Worm (Caenorhabditis elegans) whole organism, L2 larva: ENCODE measurements around the gene str-18.

Experiments
- C34F6.9 ChIP-seq: fragments of 150-350 bp; optimal IDR thresholded peaks from 2 replicates; lab custom pipeline; 2014; ENCODE audit warnings: missing biosample characterization, missing genetic modification characterization
- F13H6.1 ChIP-seq: sonication (generic microtip); optimal IDR thresholded peaks from 2 replicates; lab custom pipeline; 2016; ENCODE audit warnings: missing genetic modification characterization, missing compliant biosample characterization
- R02D3.7 ChIP-seq: fragments of 150-350 bp; optimal IDR thresholded peaks from 2 replicates; lab custom pipeline; 2014; ENCODE audit warnings: missing biosample characterization, missing genetic modification characterization
- Y55F3AM.14 ChIP-seq: fragments of 200-800 bp; sonication (Bioruptor generic); optimal IDR thresholded peaks from 2 replicates; lab custom pipeline; 2018; ENCODE audit warnings: mild to moderate bottlenecking, missing genetic modification characterization, missing compliant biosample characterization
- ZK546.5 ChIP-seq: sonication (generic microtip); optimal IDR thresholded peaks from 2 replicates; lab custom pipeline; 2017; ENCODE audit warnings: missing biosample characterization, missing genetic modification characterization
- alr-1 ChIP-seq: fragments of 150-350 bp; optimal IDR thresholded peaks from 2 replicates; lab custom pipeline; 2014; ENCODE audit warnings: missing biosample characterization, missing genetic modification characterization
- blmp-1 ChIP-seq: sonication (generic microtip); optimal IDR thresholded peaks from 2 replicates; lab custom pipeline; 2017; ENCODE audit warnings: missing genetic modification characterization, mild to moderate bottlenecking, missing compliant biosample characterization, antibody characterized with exemption, moderate library complexity; ENCODE audit not compliant: insufficient read depth
- ceh-16 ChIP-seq: fragments of 150-350 bp; optimal IDR thresholded peaks from 2 replicates; lab custom pipeline; 2014; ENCODE audit warnings: missing biosample characterization, missing genetic modification characterization
- crh-2 ChIP-seq: sonication (generic microtip); optimal IDR thresholded peaks from 2 replicates; lab custom pipeline; 2017; ENCODE audit warnings: missing biosample characterization, missing genetic modification characterization
- dmd-4 ChIP-seq: sonication (generic microtip); optimal IDR thresholded peaks from 2 replicates; lab custom pipeline; 2017; ENCODE audit warnings: missing biosample characterization, missing genetic modification characterization
- elt-1 ChIP-seq: fragments of 150-350 bp; optimal IDR thresholded peaks from 2 replicates; lab custom pipeline; 2014; ENCODE audit warnings: missing biosample characterization, missing genetic modification characterization
- elt-3 ChIP-seq: sonication (generic microtip); optimal IDR thresholded peaks from 2 replicates; lab custom pipeline; 2017; ENCODE audit warnings: missing biosample characterization, missing genetic modification characterization
- gmeb-1 ChIP-seq: fragments of 150-350 bp; optimal IDR thresholded peaks from 2 replicates; lab custom pipeline; 2014; ENCODE audit warnings: missing biosample characterization, missing genetic modification characterization
- lin-11 ChIP-seq: fragments of 150-350 bp; sonication (generic microtip); optimal IDR thresholded peaks from 2 replicates; lab custom pipeline; 2014; ENCODE audit warnings: missing biosample characterization, missing genetic modification characterization, inconsistent platforms, mixed read lengths
- lin-39 ChIP-seq: fragments of 150-350 bp; optimal IDR thresholded peaks from 2 replicates; lab custom pipeline; 2014; ENCODE audit warnings: missing biosample characterization, missing genetic modification reagents, missing genetic modification characterization
- lsy-2 ChIP-seq, 2 experiments: fragments of 150-350 bp in 1 of 2; sonication (generic microtip) in 1 of 2; optimal IDR thresholded peaks; 2 replicates each; lab custom pipeline; 2014 to 2017; ENCODE audit warnings: missing biosample characterization in 2 of 2, missing genetic modification characterization in 2 of 2
- mbf-1 ChIP-seq: sonication (generic microtip); optimal IDR thresholded peaks from 2 replicates; lab custom pipeline; 2017; ENCODE audit warnings: missing biosample characterization, missing genetic modification characterization
- mdl-1 ChIP-seq, 2 experiments: fragments of 150-350 bp in 1 of 2; sonication (generic microtip) in 1 of 2; optimal IDR thresholded peaks; 2 replicates each; lab custom pipeline; 2017; ENCODE audit warnings: missing biosample characterization in 2 of 2, missing genetic modification characterization in 2 of 2
- nhr-10 ChIP-seq: sonication (generic microtip); optimal IDR thresholded peaks from 2 replicates; lab custom pipeline; 2017; ENCODE audit warnings: missing biosample characterization, missing genetic modification characterization
- nhr-11 ChIP-seq: fragments of 150-350 bp; optimal IDR thresholded peaks from 2 replicates; lab custom pipeline; 2014; ENCODE audit warnings: missing biosample characterization, missing genetic modification characterization
- nhr-12 ChIP-seq: fragments of 150-350 bp; optimal IDR thresholded peaks from 2 replicates; lab custom pipeline; 2014; ENCODE audit warnings: missing biosample characterization, missing genetic modification characterization
- nhr-129 ChIP-seq: fragments of 150-350 bp; optimal IDR thresholded peaks from 2 replicates; lab custom pipeline; 2014; ENCODE audit warnings: missing biosample characterization, missing genetic modification characterization
- nhr-21 ChIP-seq: fragments of 150-350 bp; optimal IDR thresholded peaks from 2 replicates; lab custom pipeline; 2014; ENCODE audit warnings: missing biosample characterization, missing genetic modification characterization
- nhr-23 ChIP-seq: fragments of 150-350 bp; optimal IDR thresholded peaks from 2 replicates; lab custom pipeline; 2014; ENCODE audit warnings: missing biosample characterization, missing genetic modification reagents, missing genetic modification characterization
- nhr-237 ChIP-seq: fragments of 150-350 bp; optimal IDR thresholded peaks from 2 replicates; lab custom pipeline; 2014; ENCODE audit warnings: missing biosample characterization, missing genetic modification characterization
- nhr-25 ChIP-seq: fragments of 150-350 bp; sonication (generic microtip); optimal IDR thresholded peaks from 3 replicates; lab custom pipeline; 2014; ENCODE audit warnings: missing biosample characterization, missing genetic modification characterization
- nhr-6 ChIP-seq: fragments of 150-350 bp; optimal IDR thresholded peaks from 2 replicates; lab custom pipeline; 2014; ENCODE audit warnings: missing biosample characterization, missing genetic modification characterization
- peb-1 ChIP-seq: fragments of 150-350 bp; optimal IDR thresholded peaks from 2 replicates; lab custom pipeline; 2014; ENCODE audit warnings: missing biosample characterization, missing genetic modification characterization
- skn-1 ChIP-seq: sonication (generic microtip); optimal IDR thresholded peaks from 2 replicates; lab custom pipeline; 2017; ENCODE audit warnings: missing biosample characterization, missing genetic modification characterization
- sma-3 ChIP-seq: sonication (generic microtip); optimal IDR thresholded peaks from 2 replicates; lab custom pipeline; 2016; ENCODE audit warnings: missing genetic modification reagents, missing genetic modification characterization, missing compliant biosample characterization
- sma-9 ChIP-seq, 2 experiments: fragments of 150-350 bp in 1 of 2; sonication (generic microtip) in 1 of 2; optimal IDR thresholded peaks; 2 replicates each; lab custom pipeline; 2014 to 2016; ENCODE audit warnings: missing genetic modification characterization in 2 of 2, mild to moderate bottlenecking in 1 of 2, missing biosample characterization in 1 of 2, missing compliant biosample characterization in 1 of 2, missing genetic modification reagents in 1 of 2, moderate library complexity in 1 of 2
- unc-39 ChIP-seq: fragments of 150-350 bp; optimal IDR thresholded peaks from 2 replicates; lab custom pipeline; 2014; ENCODE audit warnings: missing biosample characterization, missing genetic modification characterization
- unc-55 ChIP-seq: fragments of 150-350 bp; sonication (generic microtip); optimal IDR thresholded peaks from 3 replicates; lab custom pipeline; 2014; ENCODE audit warnings: missing biosample characterization, missing genetic modification reagents, missing genetic modification characterization
- unc-62 ChIP-seq: fragments of 150-350 bp; optimal IDR thresholded peaks from 2 replicates; lab custom pipeline; 2014; ENCODE audit warnings: missing biosample characterization, missing genetic modification reagents, missing genetic modification characterization
- zag-1 ChIP-seq: fragments of 150-350 bp; optimal IDR thresholded peaks from 2 replicates; lab custom pipeline; 2014; ENCODE audit warnings: missing biosample characterization, missing genetic modification characterization
- ztf-1 ChIP-seq: fragments of 200-800 bp; sonication (Bioruptor generic); conservative IDR thresholded peaks from 2 replicates; pipeline ENCODE4 v1.3.6; 2022; ENCODE audit warnings: missing genetic modification characterization, missing compliant biosample characterization
- ztf-11 ChIP-seq: sonication (generic microtip); optimal IDR thresholded peaks from 2 replicates; lab custom pipeline; 2017; ENCODE audit warnings: missing biosample characterization, missing genetic modification characterization

Gene str-18

DNA sequence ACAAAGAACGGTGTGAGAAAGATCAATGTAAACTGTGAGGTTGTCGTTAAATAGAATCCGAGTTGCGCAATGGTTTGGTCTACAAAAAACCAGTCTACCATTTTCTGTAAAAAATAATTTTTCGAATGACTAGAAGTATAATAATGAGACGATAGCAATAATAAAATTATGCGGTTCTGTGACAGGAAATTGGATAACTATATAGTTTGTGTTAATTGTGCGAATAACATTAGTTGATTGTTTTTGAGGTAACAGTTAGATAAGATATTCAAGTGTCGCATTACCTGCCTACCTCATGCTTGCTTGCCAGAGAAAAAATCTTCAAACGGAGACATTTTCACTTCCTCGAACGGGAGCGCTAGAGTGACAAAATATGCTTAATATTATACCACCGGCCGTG is at the start of gene str-18:
TSS of gene str-18 (minus strand) at position 101 of the 400 bp plus-strand sequence.
- TF ChIP-seq lin-11 (no peak), R02D3.7 (tag; lab: Kevin White, UChicago) (no peak), peb-1 (no peak), nhr-12 (no peak)
- TF ChIP-seq, all 48 proteins: peak for 0

DNA sequence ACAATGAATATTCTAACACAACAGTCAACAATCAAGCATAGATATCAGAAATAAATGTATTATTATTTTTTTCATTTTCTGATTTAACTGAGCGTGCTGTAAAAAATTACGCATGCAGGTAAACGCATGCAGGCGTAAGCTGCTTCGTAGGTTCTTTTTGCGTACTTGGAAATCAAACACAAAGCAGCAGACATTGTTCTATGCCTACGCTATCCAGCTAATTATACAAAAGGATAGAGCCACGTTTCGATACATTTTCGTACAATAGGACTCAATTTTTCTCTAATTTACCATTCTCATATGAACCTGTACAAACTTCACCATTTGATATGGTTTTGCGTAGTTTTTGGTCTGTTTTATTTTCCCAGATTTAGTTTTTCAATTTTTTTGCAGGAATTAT is 40.7 kb upstream of the str-18 start, which contains the start of gene T26E4.3:
TSS of gene T26E4.3 (plus strand) at position 301 of the 400 bp plus-strand sequence.
- TF ChIP-seq nhr-10 (no peak), gmeb-1 (tag; lab: Kevin White, UChicago) (no peak), nhr-23 (tag; lab: Kevin White, UChicago) (no peak), blmp-1 (tag; lab: Kevin White, UChicago) (no peak), nhr-12 (no peak), unc-55 (GFP tag; lab: Kevin White, UChicago) (no peak), dmd-4 (tag; lab: Kevin White, UChicago) (no peak), unc-62 (GFP tag; lab: Kevin White, UChicago) (no peak), elt-3 (tag; lab: Kevin White, UChicago) (no peak), ceh-16 (tag; lab: Kevin White, UChicago) (no peak), lsy-2 (tag; optimal IDR thresholded peaks at IDR 0.05; lab: Kevin White, UChicago) (no peak), ztf-1 (no peak), alr-1 (tag; lab: Kevin White, UChicago) (no peak), F13H6.1 (tag; lab: Kevin White, UChicago) (no peak), ztf-11 (tag; lab: Kevin White, UChicago) (no peak), nhr-6 (tag; lab: Kevin White, UChicago) (no peak), crh-2 (tag; lab: Kevin White, UChicago) (no peak), mdl-1 (tag; optimal IDR thresholded peaks at IDR 0.05; lab: Kevin White, UChicago) (no peak), nhr-11 (no peak)

DNA sequence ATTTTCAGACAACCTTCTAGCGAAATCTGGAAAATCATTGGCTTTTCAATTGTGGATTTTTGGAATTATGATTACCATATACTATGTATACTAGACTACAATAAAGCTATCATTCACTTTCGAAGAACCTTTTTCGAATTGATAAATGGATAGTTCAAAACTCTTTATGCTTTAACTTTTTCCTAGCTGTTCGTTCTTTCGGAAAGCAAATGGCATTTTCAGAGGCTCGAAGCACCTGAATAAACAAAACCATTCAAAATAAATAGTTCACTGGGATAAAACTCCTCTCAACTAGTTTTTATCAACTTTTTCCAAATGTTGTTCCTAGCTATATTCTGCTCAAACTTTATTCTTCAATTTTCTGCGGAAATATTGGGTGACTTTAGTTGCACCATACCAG is 39.3 kb upstream of the str-18 start, which contains the start of gene T26E4.2:
TSS of gene T26E4.2 (plus strand) at position 301 of the 400 bp plus-strand sequence.
- TF ChIP-seq nhr-6 (tag; lab: Kevin White, UChicago) (no peak), crh-2 (tag; lab: Kevin White, UChicago) (no peak), C34F6.9 (tag; lab: Kevin White, UChicago) (no peak), alr-1 (tag; lab: Kevin White, UChicago) (no peak), sma-3 (no peak), mbf-1 (tag; lab: Kevin White, UChicago) (no peak), zag-1 (no peak), gmeb-1 (tag; lab: Kevin White, UChicago) (no peak), nhr-23 (tag; lab: Kevin White, UChicago) (no peak), nhr-237 (tag; lab: Kevin White, UChicago) (no peak), elt-1 (no peak), mdl-1 (tag; optimal IDR thresholded peaks at IDR 0.05; lab: Kevin White, UChicago) (no peak), skn-1 (tag; lab: Kevin White, UChicago) (no peak), nhr-25 (tag; lab: Kevin White, UChicago) (no peak), ztf-1 (no peak), nhr-11 (no peak)

DNA sequence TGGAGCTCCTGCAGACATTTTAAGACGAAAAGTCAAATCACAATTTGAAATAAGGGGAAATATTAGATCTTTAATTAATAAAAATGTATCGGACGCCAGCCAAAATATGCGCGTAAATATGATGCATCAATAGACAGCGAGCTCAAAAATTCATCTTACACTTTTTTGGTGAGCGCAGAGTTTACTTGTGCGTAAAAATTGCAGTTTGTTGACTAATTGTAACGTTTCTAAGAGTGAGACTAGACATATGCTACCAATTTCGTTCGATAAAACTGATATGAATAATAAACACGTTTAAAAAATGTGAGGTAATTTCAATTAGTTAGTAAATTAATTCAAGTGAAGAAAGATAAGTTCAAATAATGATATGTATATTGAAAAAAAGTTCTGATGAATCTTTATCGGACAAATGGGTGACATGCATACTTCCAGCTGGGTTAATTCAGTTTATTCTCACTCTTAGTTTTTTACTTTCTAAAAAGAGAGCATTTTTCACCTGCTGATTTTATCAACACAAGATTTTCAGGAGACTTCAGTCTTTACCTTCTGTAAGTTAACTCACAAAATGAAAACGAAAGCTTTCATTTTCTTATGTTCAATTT is 37.5 kb upstream of the str-18 start, which contains the start of the genes nhr-285 and irld-52:
TSS of gene nhr-285 (minus strand) at position 101 of the 602 bp plus-strand sequence.
TSS of gene irld-52 (plus strand) at position 552 of the 602 bp plus-strand sequence.
- TF ChIP-seq nhr-129 (tag; lab: Kevin White, UChicago) (no peak), blmp-1 (tag; lab: Kevin White, UChicago) (no peak), nhr-21 (tag; lab: Kevin White, UChicago) (no peak), Y55F3AM.14 (GFP tag; lab: Kevin White, UChicago) (no peak), lsy-2 (tag; optimal IDR thresholded peaks at IDR 0.05; lab: Kevin White, UChicago) (no peak), nhr-237 (tag; lab: Kevin White, UChicago) (no peak), ZK546.5 (no peak), nhr-23 (tag; lab: Kevin White, UChicago) (no peak), ztf-1 (no peak), lin-39 (tag; lab: Kevin White, UChicago) (no peak), sma-3 (no peak), sma-9 (GFP tag; optimal IDR thresholded peaks at IDR 0.05; lab: Kevin White, UChicago) (no peak), sma-9 (tag; optimal IDR thresholded peaks at IDR 0.05; lab: Kevin White, UChicago) (no peak), unc-39 (tag; lab: Kevin White, UChicago) (no peak), R02D3.7 (tag; lab: Kevin White, UChicago) (no peak)
